Worm (Caenorhabditis elegans) whole organism, mixed stage, embryonic: ENCODE results near the gene R03D7.8.
"Not testable (repeated sequence)": the region's sequence is repeated elsewhere in the genome, so short reads cannot be mapped to it uniquely, and the experiment has no call there.

Experiments
- M03D4.4 ChIP-seq: sonication (generic microtip); optimal IDR thresholded peaks from 2 replicates; lab custom pipeline; 2017; ENCODE audit warnings: mild to moderate bottlenecking, missing genetic modification characterization, missing compliant biosample characterization
- bed-3 ChIP-seq: fragments of 200-800 bp; sonication (Bioruptor generic); optimal IDR thresholded peaks from 3 replicates; lab custom pipeline; 2018; ENCODE audit warnings: mild to moderate bottlenecking, missing genetic modification characterization, moderate library complexity, missing compliant biosample characterization
- blmp-1 ChIP-seq: fragments of 150-350 bp; optimal IDR thresholded peaks from 2 replicates; lab custom pipeline; 2014; ENCODE audit warnings: missing biosample characterization, missing genetic modification characterization
- ceh-43 ChIP-seq: fragments of 200-800 bp; sonication (Bioruptor generic); optimal IDR thresholded peaks from 2 replicates; lab custom pipeline; 2018; ENCODE audit warnings: mild to moderate bottlenecking, missing genetic modification characterization, moderate library complexity, missing compliant biosample characterization
- ceh-83 ChIP-seq: fragments of 200-800 bp; sonication (Bioruptor generic); optimal IDR thresholded peaks from 2 replicates; lab custom pipeline; 2018; ENCODE audit warnings: mild to moderate bottlenecking, missing genetic modification characterization, missing compliant biosample characterization
- ces-1 ChIP-seq: fragments of 150-350 bp; optimal IDR thresholded peaks from 2 replicates; lab custom pipeline; 2014; ENCODE audit warnings: missing biosample characterization, missing genetic modification reagents, missing genetic modification characterization
- cnd-1 ChIP-seq: fragments of 200-800 bp; sonication (Bioruptor generic); optimal IDR thresholded peaks from 2 replicates; lab custom pipeline; 2018; ENCODE audit warnings: mild to moderate bottlenecking, missing genetic modification characterization, missing compliant biosample characterization
- drap-1 ChIP-seq: fragments of 200-800 bp; sonication (Bioruptor generic); optimal IDR thresholded peaks from 3 replicates; lab custom pipeline; 2018; ENCODE audit warnings: mild to moderate bottlenecking, missing genetic modification characterization, missing compliant biosample characterization
- elt-1 ChIP-seq: sonication (generic microtip); optimal IDR thresholded peaks from 2 replicates; lab custom pipeline; 2017; ENCODE audit warnings: missing genetic modification characterization, mild to moderate bottlenecking, missing compliant biosample characterization, antibody characterized with exemption, moderate library complexity, borderline replicate concordance; ENCODE audit not compliant: insufficient read depth
- flh-1 ChIP-seq: fragments of 200-800 bp; sonication (Bioruptor generic); optimal IDR thresholded peaks from 2 replicates; lab custom pipeline; 2018; ENCODE audit warnings: mild to moderate bottlenecking, missing genetic modification characterization, moderate library complexity, missing compliant biosample characterization
- ham-2 ChIP-seq: fragments of 200-800 bp; sonication (Bioruptor generic); optimal IDR thresholded peaks from 2 replicates; lab custom pipeline; 2018; ENCODE audit warnings: mild to moderate bottlenecking, missing genetic modification characterization, missing compliant biosample characterization
- lin-13 ChIP-seq: fragments of 150-350 bp; optimal IDR thresholded peaks from 2 replicates; lab custom pipeline; 2014; ENCODE audit warnings: missing biosample characterization, missing genetic modification characterization
- lin-32 ChIP-seq: fragments of 200-800 bp; sonication (Bioruptor generic); optimal IDR thresholded peaks from 2 replicates; lab custom pipeline; 2018; ENCODE audit warnings: mild to moderate bottlenecking, missing genetic modification characterization, missing compliant biosample characterization
- lsy-2 ChIP-seq: fragments of 150-350 bp; optimal IDR thresholded peaks from 2 replicates; lab custom pipeline; 2014; ENCODE audit warnings: missing biosample characterization, missing genetic modification characterization
- mab-5 ChIP-seq: fragments of 150-350 bp; optimal IDR thresholded peaks from 2 replicates; lab custom pipeline; 2014; ENCODE audit warnings: missing biosample characterization, missing genetic modification characterization
- mls-2 ChIP-seq: sonication (generic microtip); optimal IDR thresholded peaks from 2 replicates; lab custom pipeline; 2016; ENCODE audit warnings: mild to moderate bottlenecking, missing genetic modification characterization, moderate library complexity, missing compliant biosample characterization
- nhr-12 ChIP-seq: fragments of 150-350 bp; optimal IDR thresholded peaks from 2 replicates; lab custom pipeline; 2014; ENCODE audit warnings: missing biosample characterization, missing genetic modification characterization
- nhr-2 ChIP-seq: fragments of 150-350 bp; optimal IDR thresholded peaks from 2 replicates; lab custom pipeline; 2014; ENCODE audit warnings: missing biosample characterization, missing genetic modification characterization
- nhr-237 ChIP-seq: fragments of 150-350 bp; optimal IDR thresholded peaks from 2 replicates; lab custom pipeline; 2014; ENCODE audit warnings: missing biosample characterization, missing genetic modification characterization
- nhr-28 ChIP-seq: fragments of 150-350 bp; optimal IDR thresholded peaks from 2 replicates; lab custom pipeline; 2014; ENCODE audit warnings: missing biosample characterization, missing genetic modification characterization
- nhr-76 ChIP-seq: sonication (generic microtip); optimal IDR thresholded peaks from 2 replicates; lab custom pipeline; 2017; ENCODE audit warnings: missing biosample characterization, missing genetic modification characterization
- pha-4 ChIP-seq: fragments of 150-350 bp; optimal IDR thresholded peaks from 2 replicates; lab custom pipeline; 2018; ENCODE audit warnings: missing biosample characterization, missing genetic modification reagents, missing genetic modification characterization
- sem-2 ChIP-seq: fragments of 200-800 bp; sonication (Bioruptor generic); optimal IDR thresholded peaks from 2 replicates; lab custom pipeline; 2018; ENCODE audit warnings: mild to moderate bottlenecking, missing genetic modification characterization, missing compliant biosample characterization
- snpc-4 ChIP-seq: fragments of 150-350 bp; optimal IDR thresholded peaks from 2 replicates; lab custom pipeline; 2014; ENCODE audit warnings: missing biosample characterization, missing genetic modification characterization
- sptf-1 ChIP-seq: sonication (generic microtip); optimal IDR thresholded peaks from 2 replicates; lab custom pipeline; 2017; ENCODE audit warnings: mild to moderate bottlenecking, missing genetic modification characterization, moderate library complexity, missing compliant biosample characterization
- tbx-8 ChIP-seq: fragments of 200-800 bp; sonication (Bioruptor generic); optimal IDR thresholded peaks from 2 replicates; lab custom pipeline; 2018; ENCODE audit warnings: mild to moderate bottlenecking, missing genetic modification characterization, moderate library complexity, missing compliant biosample characterization
- unc-120 ChIP-seq: sonication (generic microtip); optimal IDR thresholded peaks from 2 replicates; lab custom pipeline; 2017; ENCODE audit warnings: missing genetic modification characterization, missing compliant biosample characterization; ENCODE audit not compliant: poor library complexity, severe bottlenecking
- unc-39 ChIP-seq: fragments of 150-350 bp; optimal IDR thresholded peaks from 2 replicates; lab custom pipeline; 2014; ENCODE audit warnings: missing biosample characterization, missing genetic modification characterization
- unc-62 ChIP-seq: fragments of 150-350 bp; optimal IDR thresholded peaks from 2 replicates; lab custom pipeline; 2014; ENCODE audit warnings: missing biosample characterization, missing genetic modification reagents, missing genetic modification characterization
- zip-8 ChIP-seq: fragments of 150-350 bp; optimal IDR thresholded peaks from 2 replicates; lab custom pipeline; 2014; ENCODE audit warnings: missing biosample characterization, missing genetic modification characterization
- ztf-11 ChIP-seq: fragments of 150-350 bp; optimal IDR thresholded peaks from 2 replicates; lab custom pipeline; 2014; ENCODE audit warnings: missing biosample characterization, missing genetic modification characterization

R03D7.8 gene

DNA sequence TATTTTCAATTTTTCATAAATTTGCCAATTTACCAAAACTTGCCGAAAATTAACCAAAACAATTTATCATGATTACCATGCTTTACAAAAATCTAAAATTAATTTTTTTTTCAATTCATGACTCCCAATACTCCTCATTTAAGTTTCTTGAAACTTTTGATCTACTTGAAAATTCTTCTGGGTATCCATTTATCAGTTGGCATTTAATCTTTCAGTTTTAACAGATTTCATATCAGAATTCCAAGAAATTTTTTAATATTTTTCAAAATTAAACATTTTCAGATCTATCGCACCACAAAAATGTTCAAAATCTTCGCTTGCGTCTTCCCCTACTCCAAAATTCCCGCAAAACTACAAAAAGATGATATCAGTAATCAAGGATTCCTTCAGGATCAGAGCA is 32.7 kb downstream of the R03D7.8 start, which contains the start of gene Y19D2B.2:
Gene Y19D2B.2, plus strand, starts transcription at position 301 of the 400 bp plus-strand sequence.
- TF ChIP-seq mls-2 = no peak
- no peak for TF ChIP-seq flh-1 (GFP tag; lab: Kevin White, UChicago)
- TF ChIP-seq nhr-237 = no peak
- no peak for TF ChIP-seq ceh-83 (GFP tag; lab: Kevin White, UChicago)
- TF ChIP-seq unc-120 = no peak
- TF ChIP-seq lin-32 (GFP tag; lab: Kevin White, UChicago) = no peak
- no peak for TF ChIP-seq lsy-2
- no peak for TF ChIP-seq unc-39 (tag; lab: Kevin White, UChicago)
- TF ChIP-seq bed-3 = no peak
- TF ChIP-seq ceh-43 (GFP tag; lab: Kevin White, UChicago) = no peak
- no peak for TF ChIP-seq ham-2 (GFP tag; lab: Kevin White, UChicago)
- TF ChIP-seq blmp-1 (tag; lab: Kevin White, UChicago) = no peak
- no peak for TF ChIP-seq snpc-4
- TF ChIP-seq sptf-1 (tag; lab: Kevin White, UChicago) = no peak
- no peak for TF ChIP-seq nhr-76 (tag; lab: Kevin White, UChicago)
- TF ChIP-seq lin-13 (tag; lab: Kevin White, UChicago) = no peak
- no peak for TF ChIP-seq drap-1 (GFP tag; lab: Kevin White, UChicago)
- TF ChIP-seq nhr-2 (tag; lab: Kevin White, UChicago) = no peak
- no peak for TF ChIP-seq nhr-28 (tag; lab: Kevin White, UChicago)
- no peak for TF ChIP-seq nhr-12 (tag; lab: Kevin White, UChicago)

DNA sequence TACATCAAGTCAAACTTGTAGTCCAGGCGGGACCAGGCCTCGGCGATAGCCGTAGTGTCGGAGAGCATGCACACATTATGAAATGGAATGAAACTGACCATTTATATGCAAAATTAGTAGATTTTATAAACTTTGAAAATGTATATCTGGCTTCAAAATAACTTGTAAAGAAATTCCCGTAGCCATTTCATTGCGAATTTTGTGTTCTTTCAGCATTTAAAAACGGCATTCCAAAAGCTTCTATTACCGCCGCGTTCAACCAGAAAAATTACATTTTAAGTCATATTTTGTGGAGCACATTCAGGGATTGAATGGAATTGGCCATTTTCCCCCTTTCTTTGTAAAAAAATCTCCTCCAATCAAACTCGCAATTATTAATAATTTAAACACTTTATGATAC is 33.8 kb downstream of the R03D7.8 start, which contains the start of gene Y19D2B.1:
Gene Y19D2B.1, minus strand, starts transcription at position 101 of the 400 bp plus-strand sequence.
- not testable (repeated sequence) for TF ChIP-seq ham-2 (GFP tag; lab: Kevin White, UChicago); mls-2; ztf-11

DNA sequence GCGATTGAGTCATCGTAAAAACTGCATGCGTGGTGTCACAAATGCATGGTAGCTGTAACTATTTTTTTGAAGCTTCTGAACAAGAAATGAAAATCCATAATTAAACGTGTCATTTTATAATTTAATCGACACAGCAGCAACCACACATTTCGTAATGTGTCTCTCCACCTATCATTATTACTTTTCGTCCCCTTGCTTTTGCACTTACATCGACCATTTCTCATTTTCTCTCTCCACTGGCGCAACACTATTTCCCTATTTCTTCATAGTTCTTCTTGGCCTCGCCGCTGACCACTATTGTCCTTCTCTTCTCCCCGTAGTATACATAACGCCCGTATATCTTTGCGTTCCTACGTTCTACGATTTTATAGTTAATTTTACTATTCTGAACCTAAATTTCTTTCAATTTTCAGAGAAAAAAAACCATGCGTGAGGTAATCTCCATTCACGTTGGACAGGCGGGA is 38.4 kb downstream of the R03D7.8 start, which contains the start of gene tba-4:
Gene tba-4, plus strand, starts transcription at position 414 of the 464 bp plus-strand sequence.
- TF ChIP-seq cnd-1 (tag; lab: Kevin White, UChicago) (no peak), sem-2 (GFP tag; lab: Kevin White, UChicago) (no peak), nhr-28 (tag; lab: Kevin White, UChicago) (no peak), mab-5 (tag; lab: Kevin White, UChicago) (no peak), lin-13 (tag; lab: Kevin White, UChicago) (no peak), nhr-2 (tag; lab: Kevin White, UChicago) (no peak), pha-4 (tag; lab: Kevin White, UChicago) (no peak), ces-1 (GFP tag; lab: Kevin White, UChicago) (no peak), bed-3 (no peak), ceh-83 (GFP tag; lab: Kevin White, UChicago) (no peak), elt-1 (tag; lab: Kevin White, UChicago) (no peak), mls-2 (no peak), unc-39 (tag; lab: Kevin White, UChicago) (no peak), unc-62 (GFP tag; lab: Kevin White, UChicago) (no peak)
- TF ChIP-seq, all 35 proteins: peak for 0

- no peak for TF ChIP-seq unc-39 (tag; lab: Kevin White, UChicago)
- no peak for TF ChIP-seq nhr-28 (tag; lab: Kevin White, UChicago)
- TF ChIP-seq ces-1 (GFP tag; lab: Kevin White, UChicago) = no peak
- TF ChIP-seq ztf-11 = no peak
- no peak for TF ChIP-seq tbx-8 (GFP tag; lab: Kevin White, UChicago)
- no peak for TF ChIP-seq snpc-4
- TF ChIP-seq flh-1 (GFP tag; lab: Kevin White, UChicago) = no peak
- TF ChIP-seq mls-2 = no peak
- TF ChIP-seq ceh-83 (GFP tag; lab: Kevin White, UChicago) = no peak
- TF ChIP-seq lin-13 (tag; lab: Kevin White, UChicago) = no peak
- TF ChIP-seq drap-1 (GFP tag; lab: Kevin White, UChicago) = no peak
- no peak for TF ChIP-seq sem-2 (GFP tag; lab: Kevin White, UChicago)
- no peak for TF ChIP-seq unc-62 (GFP tag; lab: Kevin White, UChicago)
- no peak for TF ChIP-seq blmp-1 (tag; lab: Kevin White, UChicago)
- no peak for TF ChIP-seq bed-3
- TF ChIP-seq, all 35 proteins: peak for 0
These were observed 39.5 kb downstream of the R03D7.8 start, which contains the start of gene F44F4.10 for ce11 chrII:10917174-10917573. Gene F44F4.10, minus strand, starts transcription at chrII:10917274.

ce11 chrII:10915732-10916131 is 41.0 kb downstream of the R03D7.8 start, which contains the start of gene F44F4.9:
Gene F44F4.9, minus strand, starts transcription at chrII:10915832.
- TF ChIP-seq ceh-83 (GFP tag; lab: Kevin White, UChicago) = no peak
- TF ChIP-seq nhr-237 = no peak
- TF ChIP-seq unc-120 = no peak
- TF ChIP-seq ztf-11 = no peak
- TF ChIP-seq unc-39 (tag; lab: Kevin White, UChicago) = no peak
- no peak for TF ChIP-seq pha-4 (tag; lab: Kevin White, UChicago)
- TF ChIP-seq zip-8 (tag; lab: Kevin White, UChicago) = no peak
- no peak for TF ChIP-seq mls-2
- TF ChIP-seq M03D4.4 (tag; lab: Kevin White, UChicago) = no peak
- TF ChIP-seq bed-3 = no peak
- TF ChIP-seq mab-5 (tag; lab: Kevin White, UChicago) = no peak
- no peak for TF ChIP-seq unc-62 (GFP tag; lab: Kevin White, UChicago)
- TF ChIP-seq nhr-28 (tag; lab: Kevin White, UChicago) = no peak
- TF ChIP-seq nhr-2 (tag; lab: Kevin White, UChicago) = no peak
- no peak for TF ChIP-seq sem-2 (GFP tag; lab: Kevin White, UChicago)
- no peak for TF ChIP-seq nhr-76 (tag; lab: Kevin White, UChicago)
